Fruit fly (Drosophila melanogaster): Measurements from ENCODE around the gene CG43373.
A peak's percentile ranks its signal among the peaks of the same experiment; 100 is the strongest.

The CG43373 gene

DNA sequence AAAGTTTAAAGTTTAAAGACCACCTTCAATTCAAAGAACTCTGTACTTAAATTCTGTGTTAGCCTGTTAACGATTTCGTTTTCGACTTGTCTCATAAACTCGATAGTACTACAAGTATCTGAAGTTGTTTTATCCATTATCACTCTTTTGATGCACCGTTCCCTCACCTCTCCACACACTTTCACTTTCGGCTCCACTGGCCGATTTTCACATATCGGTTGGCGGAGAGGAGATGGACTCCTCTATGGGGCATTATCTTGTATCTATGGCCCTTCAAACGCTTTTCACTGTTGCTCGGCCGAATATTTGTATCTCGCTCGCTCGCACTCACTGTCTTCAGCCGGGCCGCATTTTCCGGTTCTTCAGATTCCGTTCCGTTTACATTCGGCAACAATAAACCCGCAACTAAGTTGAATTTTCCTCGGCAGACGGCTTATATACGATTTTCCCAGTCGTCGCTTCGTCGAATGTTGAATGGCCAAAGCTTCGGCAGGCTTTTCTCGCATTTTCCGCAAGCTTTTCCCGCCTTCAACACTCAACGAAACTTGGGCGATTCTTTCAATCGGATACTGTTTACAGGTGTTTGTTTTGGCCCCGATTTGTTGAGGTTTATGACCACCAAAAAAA, at the start of gene CG43373:
TSS of gene CG43373 (minus strand) at position 373 of the 627 bp plus-strand sequence.
- TF ChIP-seq pad (GFP tag; optimal IDR thresholded peaks at IDR 0.05) (no peak), Mnt (GFP tag; optimal IDR thresholded peaks at IDR 0.05) (no peak), CG14711 (tag; optimal IDR thresholded peaks at IDR 0.05) (no peak), cic (GFP tag; optimal IDR thresholded peaks at IDR 0.05) (no peak), CG1620 (GFP tag; optimal IDR thresholded peaks at IDR 0.05) (no peak), Clk (GFP tag; optimal IDR thresholded peaks at IDR 0.05) (no peak), CG12768 (GFP tag; optimal IDR thresholded peaks at IDR 0.05) (no peak), cnc (optimal IDR thresholded peaks at IDR 0.05) (no peak), CG7045 (GFP tag; optimal IDR thresholded peaks at IDR 0.05) (no peak), Crg-1 (GFP tag; optimal IDR thresholded peaks at IDR 0.05) (no peak), CG5204 (GFP tag; optimal IDR thresholded peaks at IDR 0.05) (no peak), kay (GFP tag; ENCODE audit: borderline replicate concordance) (no peak), CG7101 (tag; optimal IDR thresholded peaks at IDR 0.05) (no peak), Hr96 (GFP tag; optimal IDR thresholded peaks at IDR 0.05) (no peak), CG33017 (tag; optimal IDR thresholded peaks at IDR 0.05) (no peak), tj (GFP tag; optimal IDR thresholded peaks at IDR 0.05) (no peak), bab1 (GFP tag; optimal IDR thresholded peaks at IDR 0.05) (no peak)

- TF ChIP-seq Hr96 (GFP tag; optimal IDR thresholded peaks at IDR 0.05), result no peak
- no peak for TF ChIP-seq tj (GFP tag; optimal IDR thresholded peaks at IDR 0.05)
- no peak for TF ChIP-seq cnc (optimal IDR thresholded peaks at IDR 0.05)
- TF ChIP-seq kay (GFP tag; ENCODE audit: borderline replicate concordance), result no peak
- no peak for TF ChIP-seq CG7045 (GFP tag; optimal IDR thresholded peaks at IDR 0.05)
- no peak for TF ChIP-seq CG33017 (tag; optimal IDR thresholded peaks at IDR 0.05)
- no peak for TF ChIP-seq ovo (GFP tag; optimal IDR thresholded peaks at IDR 0.05)
- no peak for TF ChIP-seq CG14711 (tag; optimal IDR thresholded peaks at IDR 0.05)
- TF ChIP-seq CG1620 (GFP tag; optimal IDR thresholded peaks at IDR 0.05), result no peak
- no peak for TF ChIP-seq Clk (GFP tag; optimal IDR thresholded peaks at IDR 0.05)
Observed at dm6 chr3L:16590860-16591259, 47.7 kb upstream of the CG43373 start, which contains the start of gene tra. Gene tra, minus strand, starts transcription at chr3L:16591050.

dm6 chr3L:16587994-16588622, 44.9 kb upstream of the CG43373 start:
- TF ChIP-seq CG7045 (GFP tag; optimal IDR thresholded peaks at IDR 0.05), result peak; percentile 34
- peak; percentile 70 for TF ChIP-seq Crg-1 (GFP tag; optimal IDR thresholded peaks at IDR 0.05)
- no peak for TF ChIP-seq CG5204 (GFP tag; optimal IDR thresholded peaks at IDR 0.05)
- TF ChIP-seq ovo (GFP tag; optimal IDR thresholded peaks at IDR 0.05), result peak; percentile 65
- TF ChIP-seq kay (GFP tag; ENCODE audit: borderline replicate concordance), result no peak
- TF ChIP-seq Mnt (GFP tag; optimal IDR thresholded peaks at IDR 0.05), result peak; percentile 77
- no peak for TF ChIP-seq Hr96 (GFP tag; optimal IDR thresholded peaks at IDR 0.05)
- peak; percentile 70 for TF ChIP-seq CG14711 (tag; optimal IDR thresholded peaks at IDR 0.05)
- peak; percentile 75 for TF ChIP-seq CG7101 (tag; optimal IDR thresholded peaks at IDR 0.05)
- peak; percentile 33 for TF ChIP-seq bab1 (GFP tag; optimal IDR thresholded peaks at IDR 0.05)
- peak; percentile 70 for TF ChIP-seq CG33017 (tag; optimal IDR thresholded peaks at IDR 0.05)
- peak; percentile 64 for TF ChIP-seq CG11617 (GFP tag; optimal IDR thresholded peaks at IDR 0.05)
- TF ChIP-seq CG12768 (GFP tag; optimal IDR thresholded peaks at IDR 0.05), result peak; percentile 35
- peak; percentile 71 for TF ChIP-seq CG1620 (GFP tag; optimal IDR thresholded peaks at IDR 0.05)
- peak; percentile 55 for TF ChIP-seq pad (GFP tag; optimal IDR thresholded peaks at IDR 0.05)
- peak; percentile 20 for TF ChIP-seq Clk (GFP tag; optimal IDR thresholded peaks at IDR 0.05)
- TF ChIP-seq cnc (optimal IDR thresholded peaks at IDR 0.05), result no peak
- peak; percentile 49 for TF ChIP-seq tj (GFP tag; optimal IDR thresholded peaks at IDR 0.05)
- TF ChIP-seq toe (GFP tag; optimal IDR thresholded peaks at IDR 0.05), result no peak
- peak; percentile 35 for TF ChIP-seq cic (GFP tag; optimal IDR thresholded peaks at IDR 0.05)

DNA sequence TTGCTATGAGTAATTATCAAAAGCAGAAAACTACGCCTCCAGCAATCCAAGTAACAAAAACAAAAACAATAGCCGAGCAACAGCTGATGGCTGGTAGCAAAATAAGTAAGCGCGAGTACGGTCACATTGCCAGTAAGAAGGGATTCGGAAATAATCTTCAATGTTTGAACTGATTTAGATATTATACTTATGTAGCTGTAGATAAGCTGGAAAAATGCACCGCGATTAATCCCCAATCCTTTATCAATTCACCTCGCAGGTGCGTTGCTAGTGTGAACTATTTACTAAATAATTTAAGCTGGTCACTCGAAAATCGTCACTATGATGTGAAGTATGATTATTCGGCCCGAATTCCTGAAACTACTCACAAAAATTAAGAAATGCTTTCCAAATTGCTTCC, 43.8 kb upstream of the CG43373 start, which contains the start of the genes Syx8 and CG32163:
TSS of gene Syx8 (minus strand) at position 69 of the 400 bp plus-strand sequence.
TSS of gene CG32163 (plus strand) at position 169 of the 400 bp plus-strand sequence.
- TF ChIP-seq Clk (GFP tag; optimal IDR thresholded peaks at IDR 0.05), result no peak
- TF ChIP-seq CG11617 (GFP tag; optimal IDR thresholded peaks at IDR 0.05), result no peak
- TF ChIP-seq kay (GFP tag; ENCODE audit: borderline replicate concordance), result no peak
- TF ChIP-seq cic (GFP tag; optimal IDR thresholded peaks at IDR 0.05), result peak; percentile 32
- peak; percentile 9 for TF ChIP-seq CG7101 (tag; optimal IDR thresholded peaks at IDR 0.05)
- no peak for TF ChIP-seq toe (GFP tag; optimal IDR thresholded peaks at IDR 0.05)
- TF ChIP-seq CG5204 (GFP tag; optimal IDR thresholded peaks at IDR 0.05), result no peak
- TF ChIP-seq tj (GFP tag; optimal IDR thresholded peaks at IDR 0.05), result peak; percentile 17
- peak; percentile 36 for TF ChIP-seq bab1 (GFP tag; optimal IDR thresholded peaks at IDR 0.05)
- TF ChIP-seq CG14711 (tag; optimal IDR thresholded peaks at IDR 0.05), result no peak
- TF ChIP-seq Mnt (GFP tag; optimal IDR thresholded peaks at IDR 0.05), result peak; percentile 25

dm6 chr3L:16584074-16584578, 41.0 kb upstream of the CG43373 start, which contains the start of gene UQCR-C2:
Gene UQCR-C2, plus strand, starts transcription at chr3L:16584124.
- TF ChIP-seq Crg-1 (GFP tag; optimal IDR thresholded peaks at IDR 0.05), result peak; percentile 29
- no peak for TF ChIP-seq CG7045 (GFP tag; optimal IDR thresholded peaks at IDR 0.05)
- peak; percentile 54 for TF ChIP-seq tj (GFP tag; optimal IDR thresholded peaks at IDR 0.05)
- no peak for TF ChIP-seq CG5204 (GFP tag; optimal IDR thresholded peaks at IDR 0.05)
- no peak for TF ChIP-seq cnc (optimal IDR thresholded peaks at IDR 0.05)
- TF ChIP-seq pad (GFP tag; optimal IDR thresholded peaks at IDR 0.05), result no peak
- TF ChIP-seq CG12768 (GFP tag; optimal IDR thresholded peaks at IDR 0.05), result no peak
- TF ChIP-seq Mnt (GFP tag; optimal IDR thresholded peaks at IDR 0.05), result peak; percentile 70
- TF ChIP-seq Hr96 (GFP tag; optimal IDR thresholded peaks at IDR 0.05), result no peak
- no peak for TF ChIP-seq Clk (GFP tag; optimal IDR thresholded peaks at IDR 0.05)
- TF ChIP-seq CG14711 (tag; optimal IDR thresholded peaks at IDR 0.05), result peak; percentile 30
- TF ChIP-seq toe (GFP tag; optimal IDR thresholded peaks at IDR 0.05), result no peak
- TF ChIP-seq CG11617 (GFP tag; optimal IDR thresholded peaks at IDR 0.05), result peak; percentile 48
- peak; percentile 76 for TF ChIP-seq bab1 (GFP tag; optimal IDR thresholded peaks at IDR 0.05)
- TF ChIP-seq CG1620 (GFP tag; optimal IDR thresholded peaks at IDR 0.05), result peak; percentile 68
- no peak for TF ChIP-seq ovo (GFP tag; optimal IDR thresholded peaks at IDR 0.05)
- peak; percentile 47 for TF ChIP-seq cic (GFP tag; optimal IDR thresholded peaks at IDR 0.05)
- TF ChIP-seq CG33017 (tag; optimal IDR thresholded peaks at IDR 0.05), result peak; percentile 5
- no peak for TF ChIP-seq kay (GFP tag; ENCODE audit: borderline replicate concordance)
- TF ChIP-seq CG7101 (tag; optimal IDR thresholded peaks at IDR 0.05), result peak; percentile 54

Measured in whole organism, adult.